Worm (Caenorhabditis elegans): ENCODE measurements around the gene B0496.11.

DNA sequence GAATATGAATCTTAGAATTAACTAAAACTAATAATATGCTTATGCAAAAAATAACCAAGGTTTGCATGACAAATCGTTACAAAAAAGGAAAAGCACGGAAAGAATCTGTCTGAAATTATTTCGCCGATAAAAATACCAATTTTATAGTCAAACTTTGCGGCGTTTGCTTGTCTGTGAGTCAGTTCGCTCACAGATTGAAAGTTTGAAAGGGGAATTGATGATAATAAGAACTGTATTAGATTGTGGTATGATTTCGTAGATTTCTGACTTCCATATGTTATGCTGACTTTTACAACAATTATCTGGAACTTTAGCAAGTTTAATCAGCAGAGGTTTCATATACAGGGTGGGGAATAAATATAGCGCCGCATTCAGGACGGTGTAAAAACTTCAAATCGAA lies 26.5 kb upstream of the B0496.11 start, which contains the start of gene F13B6.2:
- TF ChIP-seq lin-39 (tag; optimal IDR thresholded peaks at IDR 0.05): no peak
- TF ChIP-seq ztf-4 (tag; optimal IDR thresholded peaks at IDR 0.05): no peak
